Worm (Caenorhabditis elegans): ENCODE measurements around the gene clec-176.

Gene clec-176

ce11 chrIV:5020533-5020932, 36.7 kb downstream of the clec-176 start, which contains the start of gene T28H11.8:
Gene T28H11.8, minus strand, starts transcription at chrIV:5020633.
- TF ChIP-seq mdl-1 (tag; optimal IDR thresholded peaks at IDR 0.05) (no peak), T26A8.4 (GFP tag; IDR thresholded peaks at IDR 0.05) (no peak), aha-1 (tag) (peak; percentile 30), mep-1 (tag; optimal IDR thresholded peaks at IDR 0.05) (no peak)

ce11 chrIV:5025646-5026045, 41.8 kb downstream of the clec-176 start, which contains the start of gene C09B9.85:
Gene C09B9.85, minus strand, starts transcription at chrIV:5025746.
- no peak for TF ChIP-seq aly-2 (tag; optimal IDR thresholded peaks at IDR 0.05)

ce11 chrIV:5028978-5029377, 45.1 kb downstream of the clec-176 start, which contains the start of the genes best-6 and C09B9.2:
Gene best-6, minus strand, starts transcription at chrIV:5029078.
Gene C09B9.2, plus strand, starts transcription at chrIV:5029291.
- no peak for TF ChIP-seq unc-39 (tag; optimal IDR thresholded peaks at IDR 0.05)
- peak in 1 of 2 experiments; percentile 87 for TF ChIP-seq unc-62 (GFP tag; optimal IDR thresholded peaks at IDR 0.05 in 1 of 2)
- TF ChIP-seq unc-62 (tag; optimal IDR thresholded peaks at IDR 0.05): no peak

- TF ChIP-seq F49E8.2 (tag; optimal IDR thresholded peaks at IDR 0.05; ENCODE audit: borderline replicate concordance) (no peak), R02D3.7 (tag; optimal IDR thresholded peaks at IDR 0.05) (no peak), aha-1 (tag) (peak; percentile 90), dmd-9 (GFP tag; IDR thresholded peaks at IDR 0.05) (no peak), mes-2 (tag; optimal IDR thresholded peaks at IDR 0.05; ENCODE audit: poor library complexity, severe bottlenecking) (no peak), madf-5 (GFP tag; IDR thresholded peaks at IDR 0.05) (no peak), Y75B8A.6 (GFP tag; IDR thresholded peaks at IDR 0.05) (no peak), ztf-11 (tag; optimal IDR thresholded peaks at IDR 0.05) (no peak)
Measured at ce11 chrIV:5031346-5031745, 47.5 kb downstream of the clec-176 start.

- TF ChIP-seq skn-1 (tag; optimal IDR thresholded peaks at IDR 0.05) (no peak), nhr-6 (tag; optimal IDR thresholded peaks at IDR 0.05) (no peak), nhr-48 (tag; optimal IDR thresholded peaks at IDR 0.05) (no peak), ceh-32 (tag; optimal IDR thresholded peaks at IDR 0.05; ENCODE audit: poor library complexity) (no peak), zag-1 (tag; optimal IDR thresholded peaks at IDR 0.05) (no peak), mdl-1 (tag; optimal IDR thresholded peaks at IDR 0.05) (no peak), T26A8.4 (GFP tag; IDR thresholded peaks at IDR 0.05) (no peak), hlh-11 (tag; optimal IDR thresholded peaks at IDR 0.05) (no peak), hlh-30 (tag; optimal IDR thresholded peaks at IDR 0.05; ENCODE audit: insufficient read depth) (no peak), unc-62 (GFP tag; optimal IDR thresholded peaks at IDR 0.05 in 1 of 2) (no peak), unc-62 (tag; optimal IDR thresholded peaks at IDR 0.05) (no peak), lim-7 (GFP tag; IDR thresholded peaks at IDR 0.05) (no peak), dmd-6 (GFP tag; IDR thresholded peaks at IDR 0.05) (no peak), nhr-77 (tag; optimal IDR thresholded peaks at IDR 0.05) (no peak)
Measured at ce11 chrIV:5033276-5033675, 49.4 kb downstream of the clec-176 start, which contains the start of gene C09B9.4. Gene C09B9.4, minus strand, starts transcription at chrIV:5033376.

Data from whole organism, L4 larva.